Worm (Caenorhabditis elegans) whole organism, late embryonic: ENCODE measurements around the gene T01C3.3.

ENCODE experiments used
- C08G9.2 ChIP-seq: sonication (generic microtip); optimal IDR thresholded peaks from 2 replicates; lab custom pipeline; 2016; ENCODE audit warnings: mild to moderate bottlenecking, missing genetic modification characterization, moderate library complexity, missing compliant biosample characterization
- C38D4.7 ChIP-seq: fragments of 200-800 bp; sonication (Bioruptor generic); optimal IDR thresholded peaks from 2 replicates; lab custom pipeline; 2018; ENCODE audit warnings: mild to moderate bottlenecking, missing genetic modification characterization, moderate library complexity, missing compliant biosample characterization
- K09A11.1 ChIP-seq: sonication (generic microtip); optimal IDR thresholded peaks from 2 replicates; lab custom pipeline; 2017; ENCODE audit warnings: antibody characterized with exemption, mild to moderate bottlenecking, missing genetic modification characterization, missing compliant biosample characterization; ENCODE audit not compliant: insufficient read depth
- T23F11.4 ChIP-seq: fragments of 200-800 bp; sonication (Bioruptor generic); optimal IDR thresholded peaks from 2 replicates; lab custom pipeline; 2018; ENCODE audit warnings: mild to moderate bottlenecking, missing genetic modification characterization, missing compliant biosample characterization
- ahr-1 ChIP-seq: sonication (generic microtip); optimal IDR thresholded peaks from 2 replicates; lab custom pipeline; 2016; ENCODE audit warnings: missing genetic modification characterization, missing compliant biosample characterization
- ceh-14 ChIP-seq: sonication (generic microtip); optimal IDR thresholded peaks from 2 replicates; lab custom pipeline; 2016; ENCODE audit warnings: missing genotype, missing genetic modification characterization, missing compliant biosample characterization
- ceh-18 ChIP-seq: sonication (generic microtip); optimal IDR thresholded peaks from 2 replicates; lab custom pipeline; 2016; ENCODE audit warnings: missing genetic modification characterization, missing compliant biosample characterization
- ceh-19 ChIP-seq: fragments of 200-800 bp; sonication (Bioruptor generic); optimal IDR thresholded peaks from 2 replicates; lab custom pipeline; 2018; ENCODE audit warnings: mild to moderate bottlenecking, missing genetic modification characterization, missing compliant biosample characterization
- ceh-2 ChIP-seq: sonication (generic microtip); optimal IDR thresholded peaks from 2 replicates; lab custom pipeline; 2016; ENCODE audit warnings: missing genotype, missing genetic modification characterization, missing compliant biosample characterization
- ceh-22 ChIP-seq: sonication (generic microtip); optimal IDR thresholded peaks from 2 replicates; lab custom pipeline; 2017; ENCODE audit warnings: missing biosample characterization, missing genetic modification characterization
- ceh-30 ChIP-seq: fragments of 150-350 bp; optimal IDR thresholded peaks from 2 replicates; lab custom pipeline; 2014; ENCODE audit warnings: missing biosample characterization, missing genetic modification characterization
- ceh-31 ChIP-seq: sonication (generic microtip); optimal IDR thresholded peaks from 2 replicates; lab custom pipeline; 2016; ENCODE audit warnings: missing genetic modification characterization, missing compliant biosample characterization
- ceh-45 ChIP-seq: fragments of 200-800 bp; sonication (Bioruptor generic); IDR thresholded peaks from 2 replicates; pipeline ENCODE4 v1.3.6; 2022; ENCODE audit warnings: missing genetic modification reagents, missing genetic modification characterization, missing compliant biosample characterization
- ceh-48 ChIP-seq: sonication (generic microtip); optimal IDR thresholded peaks from 2 replicates; lab custom pipeline; 2016; ENCODE audit warnings: missing genetic modification characterization, inconsistent platforms, missing compliant biosample characterization
- ceh-6 ChIP-seq: fragments of 200-800 bp; sonication (Bioruptor generic); optimal IDR thresholded peaks from 2 replicates; lab custom pipeline; 2018; ENCODE audit warnings: mild to moderate bottlenecking, missing genetic modification characterization, missing compliant biosample characterization
- che-1 ChIP-seq: sonication (generic microtip); optimal IDR thresholded peaks from 2 replicates; lab custom pipeline; 2016; ENCODE audit warnings: mild to moderate bottlenecking, missing genetic modification characterization, missing compliant biosample characterization
- dmd-4 ChIP-seq: sonication (generic microtip); optimal IDR thresholded peaks from 2 replicates; lab custom pipeline; 2016; ENCODE audit warnings: borderline replicate concordance, missing genetic modification characterization, missing compliant biosample characterization
- elt-2 ChIP-seq: sonication (generic microtip); optimal IDR thresholded peaks from 2 replicates; lab custom pipeline; 2016; ENCODE audit warnings: missing genetic modification reagents, missing genetic modification characterization, missing compliant biosample characterization
- fax-1 ChIP-seq: sonication (generic microtip); optimal IDR thresholded peaks from 2 replicates; lab custom pipeline; 2016; ENCODE audit warnings: missing genotype, missing genetic modification characterization, missing compliant biosample characterization
- fkh-6 ChIP-seq: sonication (generic microtip); optimal IDR thresholded peaks from 2 replicates; lab custom pipeline; 2016; ENCODE audit warnings: missing genetic modification characterization, missing compliant biosample characterization
- gmeb-2 ChIP-seq: sonication (generic microtip); optimal IDR thresholded peaks from 2 replicates; lab custom pipeline; 2016; ENCODE audit warnings: missing genetic modification characterization, inconsistent platforms, missing compliant biosample characterization
- hlh-6 ChIP-seq: sonication (generic microtip); optimal IDR thresholded peaks from 2 replicates; lab custom pipeline; 2016; ENCODE audit warnings: missing genotype, missing genetic modification characterization, missing compliant biosample characterization
- hlh-8 ChIP-seq: sonication (generic microtip); optimal IDR thresholded peaks from 2 replicates; lab custom pipeline; 2016; ENCODE audit warnings: missing genotype, missing genetic modification characterization, missing compliant biosample characterization
- lim-6 ChIP-seq: sonication (generic microtip); optimal IDR thresholded peaks from 2 replicates; lab custom pipeline; 2016; ENCODE audit warnings: missing genetic modification characterization, missing compliant biosample characterization
- lin-11 ChIP-seq: fragments of 200-800 bp; sonication (Bioruptor generic); optimal IDR thresholded peaks from 2 replicates; lab custom pipeline; 2018; ENCODE audit warnings: mild to moderate bottlenecking, missing genetic modification characterization, missing compliant biosample characterization
- madf-2 ChIP-seq: sonication (generic microtip); optimal IDR thresholded peaks from 2 replicates; lab custom pipeline; 2017; ENCODE audit warnings: missing genetic modification characterization, missing compliant biosample characterization
- nfya-1 ChIP-seq: sonication (generic microtip); optimal IDR thresholded peaks from 2 replicates; lab custom pipeline; 2017; ENCODE audit warnings: missing genetic modification characterization, mild to moderate bottlenecking, missing compliant biosample characterization, antibody characterized with exemption, moderate library complexity
- nhr-11 ChIP-seq: fragments of 150-350 bp; optimal IDR thresholded peaks from 2 replicates; lab custom pipeline; 2014; ENCODE audit warnings: missing biosample characterization, missing genetic modification characterization
- pat-9 ChIP-seq: fragments of 200-800 bp; sonication (Bioruptor generic); optimal IDR thresholded peaks from 2 replicates; lab custom pipeline; 2018; ENCODE audit warnings: mild to moderate bottlenecking, missing genetic modification characterization, moderate library complexity, missing compliant biosample characterization
- pha-2 ChIP-seq: sonication (generic microtip); optimal IDR thresholded peaks from 2 replicates; lab custom pipeline; 2017; ENCODE audit warnings: mild to moderate bottlenecking, missing genetic modification characterization, missing compliant biosample characterization
- pqm-1 ChIP-seq: sonication (generic microtip); optimal IDR thresholded peaks from 2 replicates; lab custom pipeline; 2016; ENCODE audit warnings: missing genetic modification characterization, missing compliant biosample characterization
- ref-2 ChIP-seq: sonication (generic microtip); optimal IDR thresholded peaks from 2 replicates; lab custom pipeline; 2016; ENCODE audit warnings: missing genetic modification characterization, missing compliant biosample characterization
- rnt-1 ChIP-seq: sonication (generic microtip); optimal IDR thresholded peaks from 2 replicates; lab custom pipeline; 2016; ENCODE audit warnings: missing genetic modification characterization, missing compliant biosample characterization
- tbx-7 ChIP-seq: sonication (generic microtip); optimal IDR thresholded peaks from 2 replicates; lab custom pipeline; 2016; ENCODE audit warnings: missing genotype, missing genetic modification characterization, missing compliant biosample characterization
- unc-55 ChIP-seq: sonication (generic microtip); optimal IDR thresholded peaks from 2 replicates; lab custom pipeline; 2017; ENCODE audit warnings: missing biosample characterization, missing genetic modification reagents, missing genetic modification characterization
- zip-5 ChIP-seq: sonication (generic microtip); optimal IDR thresholded peaks from 2 replicates; lab custom pipeline; 2016; ENCODE audit warnings: missing genetic modification characterization, missing compliant biosample characterization
- ztf-16 ChIP-seq: sonication (generic microtip); optimal IDR thresholded peaks from 2 replicates; lab custom pipeline; 2017; ENCODE audit warnings: missing genetic modification characterization, missing compliant biosample characterization

The T01C3.3 gene

ce11 chrV:14991489-14991888 is 988 bp downstream of the T01C3.3 start:
- TF ChIP-seq pqm-1 (tag; lab: Kevin White, UChicago) (no peak), K09A11.1 (tag; lab: Kevin White, UChicago) (no peak), lin-11 (tag; lab: Kevin White, UChicago) (no peak), fkh-6 (no peak), ref-2 (no peak), unc-55 (no peak), tbx-7 (tag; lab: Kevin White, UChicago) (no peak), gmeb-2 (tag; lab: Kevin White, UChicago) (no peak)

- TF ChIP-seq nfya-1 (tag; lab: Kevin White, UChicago), result peak; percentile 19
- TF ChIP-seq ceh-2, result no peak
- TF ChIP-seq C38D4.7 (GFP tag; lab: Kevin White, UChicago), result no peak
These were observed 1.6 kb downstream of the T01C3.3 start, which contains the start of the genes cdt-2 and T01C3.2 for ce11 chrV:14990843-14991242. cdt-2 (minus strand) TSS chrV:14991126. T01C3.2 (plus strand) TSS chrV:14991168.

ce11 chrV:14984593-14984992 is 7.9 kb downstream of the T01C3.3 start, which contains the start of gene F02D8.4:
F02D8.4 (plus strand) TSS chrV:14984893.
- TF ChIP-seq pat-9 (no peak), C08G9.2 (tag; lab: Kevin White, UChicago) (no peak), madf-2 (no peak), zip-5 (tag; lab: Kevin White, UChicago) (no peak), hlh-6 (tag; lab: Kevin White, UChicago) (no peak), T23F11.4 (GFP tag; lab: Kevin White, UChicago) (no peak), ceh-18 (tag; lab: Kevin White, UChicago) (no peak), ceh-2 (no peak), dmd-4 (no peak), ceh-45 (GFP tag; lab: Robert Waterston, UW) (no peak), ceh-14 (no peak), nhr-11 (tag; lab: Kevin White, UChicago) (no peak), ceh-22 (tag; lab: Kevin White, UChicago) (no peak), ztf-16 (tag; lab: Kevin White, UChicago) (no peak), ref-2 (no peak)

ce11 chrV:14979937-14980336 is 12.5 kb downstream of the T01C3.3 start, which contains the start of gene xbx-1:
xbx-1 (plus strand) TSS chrV:14980237.
- TF ChIP-seq lim-6 (no peak), madf-2 (no peak), hlh-8 (tag; lab: Kevin White, UChicago) (no peak)

ce11 chrV:14978205-14978751 is 14.2 kb downstream of the T01C3.3 start, which contains the start of the genes grd-12 and F02D8.1:
grd-12 (plus strand) TSS chrV:14978505.
F02D8.1 (minus strand) TSS chrV:14978701.
- no peak for TF ChIP-seq ceh-31 (tag; lab: Kevin White, UChicago)
- TF ChIP-seq ceh-45 (GFP tag; lab: Robert Waterston, UW), result no peak
- no peak for TF ChIP-seq rnt-1

- no peak for TF ChIP-seq unc-55
- TF ChIP-seq ahr-1 (tag; lab: Kevin White, UChicago), result no peak
- TF ChIP-seq ceh-6, result no peak
- no peak for TF ChIP-seq ceh-22 (tag; lab: Kevin White, UChicago)
- TF ChIP-seq C08G9.2 (tag; lab: Kevin White, UChicago), result no peak
- no peak for TF ChIP-seq fax-1 (tag; lab: Kevin White, UChicago)
- TF ChIP-seq ceh-2, result no peak
- TF ChIP-seq ceh-48 (tag; lab: Kevin White, UChicago), result no peak
- TF ChIP-seq che-1 (tag; lab: Kevin White, UChicago), result no peak
- TF ChIP-seq ceh-30, result no peak
- TF ChIP-seq pha-2, result no peak
- TF ChIP-seq ceh-19, result no peak
- TF ChIP-seq elt-2 (tag; lab: Kevin White, UChicago), result no peak
- no peak for TF ChIP-seq nhr-11 (tag; lab: Kevin White, UChicago)
- no peak for TF ChIP-seq hlh-8 (tag; lab: Kevin White, UChicago)
- TF ChIP-seq pqm-1 (tag; lab: Kevin White, UChicago), result no peak
These were observed 21.3 kb downstream of the T01C3.3 start, which contains the start of gene nlp-59 for ce11 chrV:14971136-14971535. nlp-59 (plus strand) TSS chrV:14971436.
